Worm (Caenorhabditis elegans): Measurements from ENCODE around the gene F15D4.5.

ce11 chrII:13290518-13291286 is 45.5 kb downstream of the F15D4.5 start:
- TF ChIP-seq him-1 (tag; optimal IDR thresholded peaks at IDR 0.05) = no peak
- TF ChIP-seq dao-5 (tag; optimal IDR thresholded peaks at IDR 0.05) = no peak

All from whole organism, L4/young adult.